Fruit fly (Drosophila melanogaster): ENCODE results near the gene CG15373.

- TF ChIP-seq pan (optimal IDR thresholded peaks at IDR 0.05) (no peak), OdsH (GFP tag; optimal IDR thresholded peaks at IDR 0.05) (no peak), sage (GFP tag; optimal IDR thresholded peaks at IDR 0.05) (no peak), dsf (GFP tag; optimal IDR thresholded peaks at IDR 0.05; ENCODE audit: borderline replicate concordance) (no peak), GATAd (GFP tag; optimal IDR thresholded peaks at IDR 0.05) (no peak), h (GFP tag; optimal IDR thresholded peaks at IDR 0.05) (no peak), ey (GFP tag; optimal IDR thresholded peaks at IDR 0.05) (no peak), brk (GFP tag; optimal IDR thresholded peaks at IDR 0.05) (no peak), Abd-B (GFP tag; optimal IDR thresholded peaks at IDR 0.05) (no peak), Hr83 (GFP tag; optimal IDR thresholded peaks at IDR 0.05; ENCODE audit: poor library complexity, severe bottlenecking) (no peak), CrebA (GFP tag; optimal IDR thresholded peaks at IDR 0.05; ENCODE audit: borderline replicate concordance) (no peak)
These were observed 19.5 kb downstream of the CG15373 start, which contains the start of gene Sh for dm6 chrX:18063144-18063772.

Data from whole organism, wandering third instar larva.